Worm (Caenorhabditis elegans): ENCODE data around the gene srg-33.

DNA sequence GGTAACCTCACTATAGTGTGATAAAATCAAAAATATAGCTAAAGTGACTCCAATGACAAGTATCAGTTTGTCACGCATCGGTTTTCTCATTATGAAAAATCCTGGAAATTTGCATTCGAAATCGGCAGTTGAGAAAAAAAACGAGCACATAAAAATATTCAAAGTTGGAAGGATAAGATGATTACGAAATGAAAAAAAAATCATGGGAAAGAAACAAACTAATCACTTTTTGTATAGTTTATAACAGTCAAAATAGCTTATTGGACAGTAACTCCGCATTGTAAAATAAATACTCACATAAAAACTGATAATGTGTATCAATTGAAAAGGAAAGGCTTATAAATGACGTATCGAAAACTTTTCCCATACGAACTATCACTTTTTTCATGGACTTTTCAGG, 49.1 kb upstream of the srg-33 start, which contains the start of gene C16D9.4:
- TF ChIP-seq dao-5 (tag; optimal IDR thresholded peaks at IDR 0.05) (no peak), him-1 (tag; optimal IDR thresholded peaks at IDR 0.05) (no peak)

Data from whole organism, L4/young adult.